Worm (Caenorhabditis elegans): ENCODE data around the gene C50F4.6.

The C50F4.6 gene

DNA sequence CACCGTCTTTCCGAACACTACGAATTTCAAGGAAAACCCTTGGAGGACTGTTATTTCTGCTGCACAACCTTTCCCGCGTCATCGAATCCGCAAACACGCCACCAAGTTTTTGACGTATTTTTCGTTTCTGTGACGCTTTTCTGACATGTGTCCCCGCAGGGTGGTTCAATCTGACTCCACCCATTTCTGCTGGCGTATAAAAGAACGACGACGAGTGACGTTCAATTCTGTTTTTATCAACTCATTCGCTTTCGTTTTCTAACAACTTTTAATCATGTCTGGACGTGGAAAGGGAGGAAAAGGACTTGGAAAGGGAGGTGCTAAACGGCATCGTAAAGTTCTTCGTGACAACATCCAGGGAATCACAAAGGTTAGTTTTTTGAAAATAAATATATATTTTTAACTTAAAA lies 973 bp downstream of the C50F4.6 start, which contains the start of gene his-37 (continued):
- TF ChIP-seq nhr-20 (tag; optimal IDR thresholded peaks at IDR 0.05): peak; percentile 99
- TF ChIP-seq unc-98 (GFP tag; IDR thresholded peaks at IDR 0.05): peak; percentile 38; the same call in 1 of the 2 replicates
- no peak for TF ChIP-seq alr-1 (tag; optimal IDR thresholded peaks at IDR 0.05; ENCODE audit: borderline replicate concordance)
- peak; percentile 47 for TF ChIP-seq aha-1 (tag; optimal IDR thresholded peaks at IDR 0.05)
- TF ChIP-seq efl-1 (optimal IDR thresholded peaks at IDR 0.05): peak; percentile 93 to 96
- peak; percentile 81 to 99 for TF ChIP-seq efl-1 (GFP tag; optimal IDR thresholded peaks at IDR 0.05 in 1 of 2)
- TF ChIP-seq dsc-1 (tag; optimal IDR thresholded peaks at IDR 0.05): peak; percentile 99
- TF ChIP-seq lsy-2 (tag; optimal IDR thresholded peaks at IDR 0.05): peak; percentile 95 to 97
- TF ChIP-seq sox-4 (tag; optimal IDR thresholded peaks at IDR 0.05): peak; percentile 97
- no peak for TF ChIP-seq ets-5 (GFP tag; IDR thresholded peaks at IDR 0.05)
- peak; percentile 92 for TF ChIP-seq mef-2 (tag; optimal IDR thresholded peaks at IDR 0.05)
- TF ChIP-seq fos-1 (tag; optimal IDR thresholded peaks at IDR 0.05): peak; percentile 97
- TF ChIP-seq pag-3 (tag; optimal IDR thresholded peaks at IDR 0.05; ENCODE audit: borderline replicate concordance, insufficient read depth): peak; percentile 17
- TF ChIP-seq pqm-1 (tag; optimal IDR thresholded peaks at IDR 0.05): peak; percentile 85
- TF ChIP-seq nhr-76 (tag; optimal IDR thresholded peaks at IDR 0.05): peak; percentile 94
- TF ChIP-seq nhr-71 (tag; optimal IDR thresholded peaks at IDR 0.05): peak; percentile 99
- peak; percentile 99 for TF ChIP-seq unc-130 (tag; optimal IDR thresholded peaks at IDR 0.05)
- peak; percentile 100 for TF ChIP-seq swsn-7 (tag; optimal IDR thresholded peaks at IDR 0.05)
- peak; percentile 92 for TF ChIP-seq zip-4 (GFP tag; optimal IDR thresholded peaks at IDR 0.05)
- TF ChIP-seq irx-1 (tag; optimal IDR thresholded peaks at IDR 0.05): peak; percentile 95
- peak; percentile 97 for TF ChIP-seq nhr-237 (tag; optimal IDR thresholded peaks at IDR 0.05)
- peak in 1 of 2 experiments; percentile 89 for TF ChIP-seq ztf-11 (tag; optimal IDR thresholded peaks at IDR 0.05)
- TF ChIP-seq ceh-90 (tag; optimal IDR thresholded peaks at IDR 0.05): peak; percentile 22
- peak; percentile 99 for TF ChIP-seq nhr-19 (GFP tag; conservative IDR thresholded peaks at IDR 0.05)
- TF ChIP-seq nhr-77 (tag; optimal IDR thresholded peaks at IDR 0.05): peak; percentile 99
- no peak for TF ChIP-seq hlh-17 (GFP tag; optimal IDR thresholded peaks at IDR 0.05; ENCODE audit: borderline replicate concordance)
- peak; percentile 88 for TF ChIP-seq unc-62 (GFP tag; optimal IDR thresholded peaks at IDR 0.05)
- TF ChIP-seq snpc-4 (tag; optimal IDR thresholded peaks at IDR 0.05): peak; percentile 93
- TF ChIP-seq ceh-63 (GFP tag; optimal IDR thresholded peaks at IDR 0.05): peak; percentile 43
- TF ChIP-seq unc-86 (tag; optimal IDR thresholded peaks at IDR 0.05): peak; percentile 98
- peak; percentile 98 for TF ChIP-seq grh-1 (GFP tag; IDR thresholded peaks at IDR 0.05)
- peak; percentile 86 for TF ChIP-seq C04F5.9 (tag; optimal IDR thresholded peaks at IDR 0.05)
- peak; percentile 97 to 99 (median 99) for TF ChIP-seq ceh-82 (tag; optimal IDR thresholded peaks at IDR 0.05)
- TF ChIP-seq mdl-1 (tag; optimal IDR thresholded peaks at IDR 0.05): peak; percentile 30 to 97
- peak; percentile 78 to 99 (median 98) for TF ChIP-seq elt-3 (tag; optimal IDR thresholded peaks at IDR 0.05)
- peak; percentile 96 for TF ChIP-seq ceh-8 (GFP tag; optimal IDR thresholded peaks at IDR 0.05)
- TF ChIP-seq blmp-1 (tag; optimal IDR thresholded peaks at IDR 0.05): peak; percentile 96
- peak; percentile 99 for TF ChIP-seq fkh-10 (GFP tag; optimal IDR thresholded peaks at IDR 0.05)
- peak; percentile 65 for TF ChIP-seq nhr-28 (tag; optimal IDR thresholded peaks at IDR 0.05)
- TF ChIP-seq hlh-4 (tag; optimal IDR thresholded peaks at IDR 0.05): no peak
- TF ChIP-seq fkh-4 (tag; optimal IDR thresholded peaks at IDR 0.05; ENCODE audit: borderline replicate concordance): peak; percentile 79
- peak; percentile 99 for TF ChIP-seq nhr-85 (tag)
- TF ChIP-seq sup-37 (GFP tag; optimal IDR thresholded peaks at IDR 0.05): peak; percentile 92
- TF ChIP-seq tbx-2 (tag; optimal IDR thresholded peaks at IDR 0.05): peak; percentile 98
- peak; percentile 63 for TF ChIP-seq nhr-12 (tag; optimal IDR thresholded peaks at IDR 0.05)
- TF ChIP-seq mab-9 (GFP tag; IDR thresholded peaks at IDR 0.05): peak; percentile 93
- peak; percentile 89 to 95 for TF ChIP-seq lin-35 (GFP tag; optimal IDR thresholded peaks at IDR 0.05)
- peak; percentile 90 for TF ChIP-seq ama-1 (optimal IDR thresholded peaks at IDR 0.05)
- peak; percentile 97 for TF ChIP-seq nhr-11 (tag; optimal IDR thresholded peaks at IDR 0.05)
- peak; percentile 92 for TF ChIP-seq lir-3 (tag; optimal IDR thresholded peaks at IDR 0.05; ENCODE audit: poor library complexity)
- peak; percentile 99 for TF ChIP-seq egl-13 (tag; optimal IDR thresholded peaks at IDR 0.05)
- no peak for TF ChIP-seq Y116A8C.19 (tag; optimal IDR thresholded peaks at IDR 0.05; ENCODE audit: borderline replicate concordance)
- TF ChIP-seq sptf-1 (tag; optimal IDR thresholded peaks at IDR 0.05): no peak

All from whole organism, L1 larva.